Worm (Caenorhabditis elegans) whole organism, early embryonic: ENCODE data around the gene abhd-3.1.
A peak's percentile ranks its signal among the peaks of the same experiment; 100 is the strongest.
"Not testable (repeated sequence)": the region's sequence is repeated elsewhere in the genome, so short reads cannot be mapped to it uniquely, and the experiment has no call there.

Experiments used
- B0310.2 ChIP-seq: sonication (generic microtip); optimal IDR thresholded peaks from 2 replicates; lab custom pipeline; 2016; ENCODE audit warnings: mild to moderate bottlenecking, missing genetic modification characterization, missing compliant biosample characterization
- F13C5.2 ChIP-seq: sonication (generic microtip); optimal IDR thresholded peaks from 2 replicates; lab custom pipeline; 2017; ENCODE audit warnings: mild to moderate bottlenecking, missing genetic modification characterization, inconsistent platforms, missing compliant biosample characterization
- aly-1 ChIP-seq: sonication (generic microtip); optimal IDR thresholded peaks from 2 replicates; lab custom pipeline; 2016; ENCODE audit warnings: missing genetic modification characterization, missing compliant biosample characterization
- ama-1 ChIP-seq: fragments of 150-350 bp; optimal IDR thresholded peaks from 2 replicates; lab custom pipeline; 2014
- ceh-13 ChIP-seq: fragments of 200-800 bp; sonication (Bioruptor generic); optimal IDR thresholded peaks from 2 replicates; lab custom pipeline; 2018; ENCODE audit warnings: mild to moderate bottlenecking, missing genetic modification characterization, missing compliant biosample characterization
- ceh-36 ChIP-seq: sonication (generic microtip); optimal IDR thresholded peaks from 2 replicates; lab custom pipeline; 2016; ENCODE audit warnings: missing genetic modification characterization, inconsistent platforms, missing compliant biosample characterization
- ets-7 ChIP-seq: sonication (generic microtip); optimal IDR thresholded peaks from 2 replicates; lab custom pipeline; 2016; ENCODE audit warnings: missing genotype, missing genetic modification characterization, missing compliant biosample characterization
- flt-1 ChIP-seq: fragments of 200-800 bp; sonication (Bioruptor generic); IDR thresholded peaks from 2 replicates; pipeline ENCODE4 v1.3.6; 2022; ENCODE audit warnings: missing genetic modification characterization, missing compliant biosample characterization
- hmbx-1 ChIP-seq: sonication (generic microtip); optimal IDR thresholded peaks from 2 replicates; lab custom pipeline; 2016; ENCODE audit warnings: mild to moderate bottlenecking, missing genetic modification characterization, missing compliant biosample characterization
- hmg-4 ChIP-seq: fragments of 200-800 bp; sonication (Bioruptor generic); optimal IDR thresholded peaks from 2 replicates; lab custom pipeline; 2018; ENCODE audit warnings: mild to moderate bottlenecking, missing genetic modification characterization, missing compliant biosample characterization
- hnd-1 ChIP-seq: sonication (generic microtip); optimal IDR thresholded peaks from 2 replicates; lab custom pipeline; 2016; ENCODE audit warnings: missing genetic modification characterization, missing compliant biosample characterization
- pes-1 ChIP-seq: fragments of 200-800 bp; sonication (Bioruptor generic); IDR thresholded peaks from 2 replicates; pipeline ENCODE4 v1.3.6; 2022; ENCODE audit warnings: missing genetic modification reagents, missing genetic modification characterization, missing compliant biosample characterization
- scrt-1 ChIP-seq: fragments of 200-800 bp; sonication (Bioruptor generic); IDR thresholded peaks from 2 replicates; pipeline ENCODE4 v1.3.6; 2022; ENCODE audit warnings: missing genetic modification characterization, missing compliant biosample characterization
- sea-1 ChIP-seq: fragments of 200-800 bp; sonication (Bioruptor generic); conservative IDR thresholded peaks from 2 replicates; pipeline ENCODE4 v1.3.6; 2022; ENCODE audit warnings: missing genetic modification characterization, missing compliant biosample characterization
- tbx-11 ChIP-seq: fragments of 200-800 bp; sonication (Bioruptor generic); IDR thresholded peaks from 2 replicates; pipeline ENCODE4 v1.3.6; 2022; ENCODE audit warnings: missing genetic modification characterization, missing compliant biosample characterization
- tbx-37 ChIP-seq: fragments of 200-800 bp; sonication (Bioruptor generic); conservative IDR thresholded peaks from 2 replicates; pipeline ENCODE4 v1.3.6; 2022; ENCODE audit warnings: missing genetic modification reagents, missing genetic modification characterization, missing compliant biosample characterization
- tra-4 ChIP-seq: sonication (generic microtip); optimal IDR thresholded peaks from 2 replicates; lab custom pipeline; 2017; ENCODE audit warnings: missing genetic modification characterization, missing compliant biosample characterization

The abhd-3.1 gene

DNA sequence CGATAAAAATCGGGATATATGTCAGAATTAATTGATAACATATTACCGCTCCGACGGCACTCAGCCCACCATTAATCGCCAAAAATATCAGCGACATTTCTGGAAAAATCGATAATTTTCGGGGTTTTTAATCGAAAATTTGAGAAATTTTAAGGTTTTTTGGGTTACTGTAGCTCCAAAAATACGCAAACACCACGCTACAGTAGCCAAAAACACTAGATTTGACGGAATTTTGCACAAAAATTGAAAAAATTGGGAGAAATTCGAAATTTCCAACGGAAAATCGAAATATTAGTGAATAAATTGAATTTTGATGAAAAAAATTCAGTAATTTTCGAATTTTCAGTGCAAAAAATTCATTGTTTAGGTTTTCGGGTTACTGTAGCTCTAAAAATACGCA is 21.1 kb upstream of the abhd-3.1 start, which contains the start of gene algn-7:
algn-7 (minus strand) TSS at position 101 of the 400 bp plus-strand sequence.
- TF ChIP-seq B0310.2 (tag; lab: Kevin White, UChicago): no peak
- no peak for TF ChIP-seq scrt-1 (GFP tag; lab: Robert Waterston, UW)
- TF ChIP-seq hmbx-1: no peak
- no peak for TF ChIP-seq hnd-1 (tag; lab: Kevin White, UChicago)
- TF ChIP-seq tbx-11: no peak
- TF ChIP-seq tbx-37: no peak
- no peak for TF ChIP-seq ceh-13 (GFP tag; lab: Kevin White, UChicago)

DNA sequence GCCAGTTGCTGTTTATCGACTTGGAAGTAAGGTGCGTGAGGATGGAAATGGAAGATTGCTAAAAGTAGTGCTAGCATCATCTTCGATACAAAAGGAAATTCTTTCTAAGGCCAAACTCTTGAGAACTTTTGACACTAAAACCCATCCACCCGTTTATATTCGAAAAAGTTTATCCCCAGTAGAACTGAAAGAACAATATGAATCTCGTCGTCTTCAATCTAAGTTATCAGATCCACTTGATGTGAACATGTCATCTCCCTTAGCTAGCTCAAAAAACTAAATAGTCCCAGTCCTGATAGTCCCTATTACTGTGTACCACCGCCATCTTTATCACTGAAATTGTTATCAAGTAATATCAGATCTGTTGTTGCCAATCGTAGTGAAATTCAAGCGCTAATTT is 18.3 kb upstream of the abhd-3.1 start:
- TF ChIP-seq ceh-13 (GFP tag; lab: Kevin White, UChicago): no peak
- TF ChIP-seq pes-1 (GFP tag; lab: Robert Waterston, UW): no peak
- no peak for TF ChIP-seq aly-1 (tag; lab: Kevin White, UChicago)
- TF ChIP-seq ceh-36 (tag; lab: Kevin White, UChicago): no peak
- no peak for TF ChIP-seq hmbx-1
- TF ChIP-seq hnd-1 (tag; lab: Kevin White, UChicago): no peak
- no peak for TF ChIP-seq ama-1 (lab: Kevin White, UChicago)
- no peak for TF ChIP-seq scrt-1 (GFP tag; lab: Robert Waterston, UW)
- TF ChIP-seq flt-1 (GFP tag; lab: Robert Waterston, UW): no peak

DNA sequence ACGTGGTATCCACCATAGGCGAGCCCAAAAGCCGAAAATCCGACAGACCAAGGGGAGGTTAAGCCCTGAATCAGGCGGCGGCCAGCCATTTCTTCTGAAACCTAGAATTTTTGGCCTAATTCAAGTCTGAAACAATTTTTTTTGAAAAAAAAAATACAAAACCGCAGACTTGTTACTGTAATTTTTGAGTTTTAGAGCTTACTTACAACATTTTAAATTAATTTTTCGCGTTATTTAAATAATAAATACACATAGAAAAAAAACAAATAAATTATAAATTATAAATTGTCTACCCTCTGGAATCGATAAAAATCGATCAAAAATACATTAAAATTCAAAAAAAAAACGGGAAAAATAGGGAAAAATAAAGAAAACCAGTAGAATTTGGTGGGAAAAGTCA is 8.8 kb upstream of the abhd-3.1 start, which contains the start of gene dhs-24:
dhs-24 (minus strand) TSS at position 101 of the 400 bp plus-strand sequence.
- no peak for TF ChIP-seq flt-1 (GFP tag; lab: Robert Waterston, UW)
- TF ChIP-seq scrt-1 (GFP tag; lab: Robert Waterston, UW): no peak
- TF ChIP-seq tra-4 (tag; lab: Kevin White, UChicago): no peak
- TF ChIP-seq F13C5.2 (tag; lab: Kevin White, UChicago): no peak
- no peak for TF ChIP-seq ceh-13 (GFP tag; lab: Kevin White, UChicago)
- no peak for TF ChIP-seq ets-7
- no peak for TF ChIP-seq hmg-4
- no peak for TF ChIP-seq B0310.2 (tag; lab: Kevin White, UChicago)
- no peak for TF ChIP-seq hnd-1 (tag; lab: Kevin White, UChicago)
- TF ChIP-seq ama-1 (lab: Kevin White, UChicago): no peak
- TF ChIP-seq tbx-37: no peak
- no peak for TF ChIP-seq ceh-36 (tag; lab: Kevin White, UChicago)
- TF ChIP-seq pes-1 (GFP tag; lab: Robert Waterston, UW): no peak

DNA sequence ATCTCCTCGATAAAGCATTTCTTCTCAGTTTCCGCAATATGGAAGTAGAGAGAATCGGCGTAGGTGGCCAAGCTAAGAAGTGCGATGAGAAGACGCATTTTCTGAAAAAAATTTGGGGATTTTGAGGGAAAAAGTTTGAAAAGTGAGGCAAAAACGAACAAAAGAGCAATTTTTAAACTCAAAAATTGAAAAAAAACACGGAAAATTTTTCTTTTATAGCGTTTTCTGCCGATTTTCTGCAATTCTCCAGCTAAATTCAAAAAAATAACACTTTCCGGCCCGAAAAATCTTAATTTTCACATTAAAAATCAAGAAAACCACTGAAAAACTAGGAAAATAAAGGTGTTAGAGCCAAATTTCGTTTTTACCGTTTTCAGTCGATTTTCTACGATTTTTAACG is 6.3 kb upstream of the abhd-3.1 start, which contains the start of gene tmed-4:
tmed-4 (minus strand) TSS at position 101 of the 400 bp plus-strand sequence.
- not testable (repeated sequence) for TF ChIP-seq tbx-37; B0310.2 (tag; lab: Kevin White, UChicago); pes-1 (GFP tag; lab: Robert Waterston, UW)

DNA sequence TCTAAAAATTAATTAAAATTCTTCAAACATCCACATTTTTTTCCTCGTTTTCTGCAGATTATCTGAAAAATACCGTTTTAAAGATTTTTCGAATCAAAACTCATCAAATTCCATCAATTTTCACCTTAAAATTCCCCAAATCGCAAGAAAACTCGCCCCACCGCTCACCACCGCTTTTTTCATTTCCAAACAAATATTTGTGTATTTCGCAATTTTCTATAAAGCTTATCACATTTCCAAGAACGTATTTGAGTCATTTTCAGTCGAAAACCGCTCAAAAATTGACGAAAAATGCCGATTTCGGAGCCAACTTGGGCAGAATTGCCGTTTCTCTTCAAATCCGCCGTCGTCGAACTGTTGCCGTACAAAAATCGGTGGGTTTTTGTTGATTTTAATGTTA is 5.6 kb upstream of the abhd-3.1 start, which contains the start of gene Y60A3A.8:
Y60A3A.8 (plus strand) TSS at position 258 of the 400 bp plus-strand sequence.
- TF ChIP-seq sea-1 (GFP tag; lab: Robert Waterston, UW); ceh-13 (GFP tag; lab: Kevin White, UChicago); tra-4 (tag; lab: Kevin White, UChicago): not testable (repeated sequence)

DNA sequence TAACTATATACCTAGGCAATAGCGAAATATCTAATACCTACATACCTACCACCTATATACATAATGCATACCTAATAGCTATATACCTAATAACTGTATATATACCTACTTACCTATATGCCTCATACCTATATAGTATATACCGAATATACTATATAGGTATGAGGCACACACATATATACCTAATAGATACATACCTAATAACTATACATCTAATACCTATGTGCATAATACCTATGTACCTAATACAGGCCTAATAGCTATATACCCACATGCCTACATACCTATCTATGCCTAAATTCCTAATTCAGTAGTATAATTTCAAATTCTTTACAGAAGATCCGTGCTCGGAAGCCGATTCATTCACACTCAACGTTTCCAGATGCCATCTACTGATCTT is 797 bp upstream of the abhd-3.1 start:
- TF ChIP-seq hmg-4 (no peak), hmbx-1 (no peak), pes-1 (GFP tag; lab: Robert Waterston, UW) (no peak), tra-4 (tag; lab: Kevin White, UChicago) (no peak), flt-1 (GFP tag; lab: Robert Waterston, UW) (no peak), aly-1 (tag; lab: Kevin White, UChicago) (no peak), hnd-1 (tag; lab: Kevin White, UChicago) (no peak), tbx-37 (no peak), ceh-13 (GFP tag; lab: Kevin White, UChicago) (no peak), B0310.2 (tag; lab: Kevin White, UChicago) (no peak), F13C5.2 (tag; lab: Kevin White, UChicago) (no peak), ama-1 (lab: Kevin White, UChicago) (no peak), scrt-1 (GFP tag; lab: Robert Waterston, UW) (no peak), tbx-11 (no peak)

DNA sequence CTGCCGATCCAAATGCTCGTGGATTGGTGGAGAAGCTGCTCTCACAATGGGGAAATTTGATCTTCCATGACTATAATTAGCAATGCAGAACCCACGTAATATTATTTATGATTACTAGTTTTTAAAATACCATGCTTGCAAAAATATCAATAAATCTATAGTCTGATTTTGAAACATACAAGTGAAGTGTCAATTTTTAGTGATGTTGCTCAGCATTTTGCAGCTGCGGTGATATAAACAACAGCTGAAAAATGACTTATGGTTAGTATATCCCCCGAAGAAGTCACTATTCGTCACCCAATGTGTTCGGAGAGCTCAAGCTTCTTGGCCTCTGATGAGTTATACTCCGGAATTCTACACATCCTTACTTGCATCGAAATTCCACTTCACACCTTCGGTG is 3.5 kb downstream of the abhd-3.1 start, which contains the start of gene srh-172:
srh-172 (plus strand) TSS at position 301 of the 400 bp plus-strand sequence.
- TF ChIP-seq sea-1 (GFP tag; lab: Robert Waterston, UW) (no peak), ets-7 (no peak), hmg-4 (no peak), B0310.2 (tag; lab: Kevin White, UChicago) (no peak), ceh-36 (tag; lab: Kevin White, UChicago) (no peak), aly-1 (tag; lab: Kevin White, UChicago) (no peak), hmbx-1 (no peak), flt-1 (GFP tag; lab: Robert Waterston, UW) (no peak), tbx-11 (no peak), ama-1 (lab: Kevin White, UChicago) (no peak), tra-4 (tag; lab: Kevin White, UChicago) (no peak), hnd-1 (tag; lab: Kevin White, UChicago) (no peak), F13C5.2 (tag; lab: Kevin White, UChicago) (no peak), scrt-1 (GFP tag; lab: Robert Waterston, UW) (no peak), tbx-37 (no peak)

DNA sequence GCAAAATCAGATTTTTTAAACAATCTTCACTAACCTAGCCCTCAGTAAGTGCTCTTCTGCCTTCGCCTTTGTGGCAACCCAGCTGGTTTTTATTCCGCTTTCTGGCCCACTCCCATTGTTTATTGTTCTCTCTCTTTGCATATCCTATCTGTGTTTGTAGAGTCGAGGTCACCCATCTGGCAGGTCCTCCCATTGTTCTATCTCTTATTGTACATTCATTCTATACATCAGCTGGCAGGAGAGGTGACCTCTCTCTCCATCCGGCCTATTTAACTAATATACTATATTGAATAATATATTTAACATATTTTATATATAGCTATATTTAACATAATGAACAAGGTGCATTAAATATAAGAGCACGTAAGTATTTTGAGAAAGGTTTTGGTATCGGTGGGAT is 6.7 kb downstream of the abhd-3.1 start:
- no peak for TF ChIP-seq ets-7
- peak; percentile 13 for TF ChIP-seq hmg-4
